Worm (Caenorhabditis elegans) whole organism, late embryonic: ENCODE measurements around the gene mtl-2.
"Not testable (repeated sequence)": the region's sequence is repeated elsewhere in the genome, so short reads cannot be mapped to it uniquely, and the experiment has no call there.

ENCODE experiments used
- C08G9.2 ChIP-seq: sonication (generic microtip); optimal IDR thresholded peaks from 2 replicates; lab custom pipeline; 2016; ENCODE audit warnings: mild to moderate bottlenecking, missing genetic modification characterization, moderate library complexity, missing compliant biosample characterization
- F13H6.1 ChIP-seq: sonication (generic microtip); optimal IDR thresholded peaks from 2 replicates; lab custom pipeline; 2016; ENCODE audit warnings: missing genetic modification characterization, missing compliant biosample characterization
- K02D7.2 ChIP-seq: sonication (generic microtip); optimal IDR thresholded peaks from 2 replicates; lab custom pipeline; 2017; ENCODE audit warnings: mild to moderate bottlenecking, missing genetic modification characterization, missing compliant biosample characterization
- ceh-14 ChIP-seq: sonication (generic microtip); optimal IDR thresholded peaks from 2 replicates; lab custom pipeline; 2016; ENCODE audit warnings: missing genotype, missing genetic modification characterization, missing compliant biosample characterization
- ceh-18 ChIP-seq: sonication (generic microtip); optimal IDR thresholded peaks from 2 replicates; lab custom pipeline; 2016; ENCODE audit warnings: missing genetic modification characterization, missing compliant biosample characterization
- ceh-19 ChIP-seq: fragments of 200-800 bp; sonication (Bioruptor generic); optimal IDR thresholded peaks from 2 replicates; lab custom pipeline; 2018; ENCODE audit warnings: mild to moderate bottlenecking, missing genetic modification characterization, missing compliant biosample characterization
- ceh-2 ChIP-seq: sonication (generic microtip); optimal IDR thresholded peaks from 2 replicates; lab custom pipeline; 2016; ENCODE audit warnings: missing genotype, missing genetic modification characterization, missing compliant biosample characterization
- ceh-22 ChIP-seq: sonication (generic microtip); optimal IDR thresholded peaks from 2 replicates; lab custom pipeline; 2017; ENCODE audit warnings: missing biosample characterization, missing genetic modification characterization
- ceh-30 ChIP-seq: fragments of 150-350 bp; optimal IDR thresholded peaks from 2 replicates; lab custom pipeline; 2014; ENCODE audit warnings: missing biosample characterization, missing genetic modification characterization
- ceh-31 ChIP-seq: sonication (generic microtip); optimal IDR thresholded peaks from 2 replicates; lab custom pipeline; 2016; ENCODE audit warnings: missing genetic modification characterization, missing compliant biosample characterization
- ceh-34 ChIP-seq: sonication (generic microtip); optimal IDR thresholded peaks from 2 replicates; lab custom pipeline; 2016; ENCODE audit warnings: mild to moderate bottlenecking, missing genetic modification characterization, missing compliant biosample characterization
- dmd-4 ChIP-seq: sonication (generic microtip); optimal IDR thresholded peaks from 2 replicates; lab custom pipeline; 2016; ENCODE audit warnings: borderline replicate concordance, missing genetic modification characterization, missing compliant biosample characterization
- dve-1 ChIP-seq: sonication (generic microtip); optimal IDR thresholded peaks from 2 replicates; lab custom pipeline; 2017; ENCODE audit warnings: antibody characterized with exemption, mild to moderate bottlenecking, missing genetic modification characterization, missing compliant biosample characterization
- elt-2 ChIP-seq: sonication (generic microtip); optimal IDR thresholded peaks from 2 replicates; lab custom pipeline; 2016; ENCODE audit warnings: missing genetic modification reagents, missing genetic modification characterization, missing compliant biosample characterization
- elt-4 ChIP-seq: sonication (generic microtip); optimal IDR thresholded peaks from 2 replicates; lab custom pipeline; 2016; ENCODE audit warnings: missing genetic modification characterization, missing compliant biosample characterization
- ets-4 ChIP-seq: sonication (generic microtip); optimal IDR thresholded peaks from 2 replicates; lab custom pipeline; 2016; ENCODE audit warnings: missing genetic modification characterization, missing compliant biosample characterization
- fax-1 ChIP-seq: sonication (generic microtip); optimal IDR thresholded peaks from 2 replicates; lab custom pipeline; 2016; ENCODE audit warnings: missing genotype, missing genetic modification characterization, missing compliant biosample characterization
- hlh-13 ChIP-seq: fragments of 200-800 bp; sonication (Bioruptor generic); optimal IDR thresholded peaks from 2 replicates; lab custom pipeline; 2018; ENCODE audit warnings: mild to moderate bottlenecking, missing genetic modification characterization, missing compliant biosample characterization
- hlh-15 ChIP-seq: sonication (generic microtip); optimal IDR thresholded peaks from 2 replicates; lab custom pipeline; 2016; ENCODE audit warnings: missing genetic modification characterization, missing compliant biosample characterization
- hlh-30 ChIP-seq: sonication (generic microtip); optimal IDR thresholded peaks from 2 replicates; lab custom pipeline; 2017; ENCODE audit warnings: antibody characterized with exemption, missing genetic modification characterization, missing compliant biosample characterization; ENCODE audit not compliant: insufficient read depth
- hlh-6 ChIP-seq: sonication (generic microtip); optimal IDR thresholded peaks from 2 replicates; lab custom pipeline; 2016; ENCODE audit warnings: missing genotype, missing genetic modification characterization, missing compliant biosample characterization
- hlh-8 ChIP-seq: sonication (generic microtip); optimal IDR thresholded peaks from 2 replicates; lab custom pipeline; 2016; ENCODE audit warnings: missing genotype, missing genetic modification characterization, missing compliant biosample characterization
- lim-6 ChIP-seq: sonication (generic microtip); optimal IDR thresholded peaks from 2 replicates; lab custom pipeline; 2016; ENCODE audit warnings: missing genetic modification characterization, missing compliant biosample characterization
- mec-3 ChIP-seq: sonication (generic microtip); optimal IDR thresholded peaks from 2 replicates; lab custom pipeline; 2016; ENCODE audit warnings: borderline replicate concordance, missing genetic modification characterization, missing compliant biosample characterization
- nfya-1 ChIP-seq: sonication (generic microtip); optimal IDR thresholded peaks from 2 replicates; lab custom pipeline; 2017; ENCODE audit warnings: missing genetic modification characterization, mild to moderate bottlenecking, missing compliant biosample characterization, antibody characterized with exemption, moderate library complexity
- pax-1 ChIP-seq: fragments of 150-350 bp; optimal IDR thresholded peaks from 2 replicates; lab custom pipeline; 2014; ENCODE audit warnings: missing biosample characterization, missing genetic modification characterization
- pqm-1 ChIP-seq: sonication (generic microtip); optimal IDR thresholded peaks from 2 replicates; lab custom pipeline; 2016; ENCODE audit warnings: missing genetic modification characterization, missing compliant biosample characterization
- pros-1 ChIP-seq: fragments of 150-350 bp; optimal IDR thresholded peaks from 2 replicates; lab custom pipeline; 2014; ENCODE audit warnings: missing biosample characterization, missing genetic modification reagents, missing genetic modification characterization
- ref-2 ChIP-seq: sonication (generic microtip); optimal IDR thresholded peaks from 2 replicates; lab custom pipeline; 2016; ENCODE audit warnings: missing genetic modification characterization, missing compliant biosample characterization
- rnt-1 ChIP-seq: sonication (generic microtip); optimal IDR thresholded peaks from 2 replicates; lab custom pipeline; 2016; ENCODE audit warnings: missing genetic modification characterization, missing compliant biosample characterization
- sdc-2 ChIP-seq: sonication (generic microtip); optimal IDR thresholded peaks from 2 replicates; lab custom pipeline; 2016; ENCODE audit warnings: missing genotype, missing genetic modification characterization, missing compliant biosample characterization
- sox-2 ChIP-seq: fragments of 200-800 bp; sonication (Bioruptor generic); IDR thresholded peaks from 2 replicates; pipeline ENCODE4 v1.3.6; 2022; ENCODE audit warnings: missing genetic modification reagents, missing genetic modification characterization, missing compliant biosample characterization
- tbx-2 ChIP-seq: sonication (generic microtip); optimal IDR thresholded peaks from 2 replicates; lab custom pipeline; 2016; ENCODE audit warnings: missing genetic modification characterization, missing compliant biosample characterization
- tbx-7 ChIP-seq: sonication (generic microtip); optimal IDR thresholded peaks from 2 replicates; lab custom pipeline; 2016; ENCODE audit warnings: missing genotype, missing genetic modification characterization, missing compliant biosample characterization
- unc-3 ChIP-seq, 2 experiments: fragments of 200-800 bp in 1 of 2; sonication (Bioruptor generic) in 1 of 2; sonication (generic microtip) in 1 of 2; conservative IDR thresholded peaks in 1 of 2; optimal IDR thresholded peaks in 1 of 2; 2 replicates each; pipeline versions ENCODE4 v1.3.6 to Lab custom; 2016 to 2022; ENCODE audit warnings: missing compliant biosample characterization in 2 of 2, missing genetic modification characterization in 2 of 2, missing genetic modification reagents in 1 of 2
- unc-42 ChIP-seq: sonication (generic microtip); optimal IDR thresholded peaks from 2 replicates; lab custom pipeline; 2016; ENCODE audit warnings: missing genotype, missing genetic modification characterization, missing compliant biosample characterization
- unc-55 ChIP-seq: sonication (generic microtip); optimal IDR thresholded peaks from 2 replicates; lab custom pipeline; 2017; ENCODE audit warnings: missing biosample characterization, missing genetic modification reagents, missing genetic modification characterization
- unc-86 ChIP-seq: sonication (generic microtip); optimal IDR thresholded peaks from 2 replicates; lab custom pipeline; 2016; ENCODE audit warnings: missing genetic modification characterization, missing compliant biosample characterization
- zip-5 ChIP-seq: sonication (generic microtip); optimal IDR thresholded peaks from 2 replicates; lab custom pipeline; 2016; ENCODE audit warnings: missing genetic modification characterization, missing compliant biosample characterization
- ztf-16 ChIP-seq: sonication (generic microtip); optimal IDR thresholded peaks from 2 replicates; lab custom pipeline; 2017; ENCODE audit warnings: missing genetic modification characterization, missing compliant biosample characterization

mtl-2 gene

DNA sequence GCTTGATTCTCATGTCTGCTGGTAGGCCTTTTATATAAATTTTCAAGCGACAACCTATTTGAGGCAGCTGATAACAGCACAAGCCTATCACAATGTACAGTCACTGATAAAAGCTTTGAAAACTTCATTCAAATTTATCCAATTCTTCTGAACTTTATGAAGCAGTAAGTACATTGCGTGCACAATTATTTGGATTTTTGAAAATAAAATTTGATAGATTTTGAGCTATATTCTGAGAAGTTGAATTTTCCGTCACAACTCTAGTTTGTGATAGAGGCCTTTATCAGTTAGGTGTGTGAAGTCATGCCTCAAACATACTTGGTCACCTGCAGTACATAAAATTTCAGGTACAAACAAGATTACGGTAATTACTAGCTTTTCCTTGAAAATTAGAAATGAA lies at the start of gene mtl-2, which contains the start of gene T08G5.1:
mtl-2 (minus strand) TSS at position 34 of the 400 bp plus-strand sequence.
T08G5.1 (plus strand) TSS at position 127 of the 400 bp plus-strand sequence.
- TF ChIP-seq elt-2 (tag; lab: Kevin White, UChicago) (peak; percentile 49), elt-4 (no peak)

- TF ChIP-seq hlh-15 (no peak), hlh-13 (GFP tag; lab: Kevin White, UChicago) (no peak), elt-4 (no peak), hlh-8 (tag; lab: Kevin White, UChicago) (no peak), K02D7.2 (tag; lab: Kevin White, UChicago) (no peak), ceh-2 (tag; lab: Kevin White, UChicago) (no peak), ztf-16 (tag; lab: Kevin White, UChicago) (no peak), unc-86 (tag; lab: Kevin White, UChicago) (no peak), ceh-34 (tag; lab: Kevin White, UChicago) (no peak), F13H6.1 (tag; lab: Kevin White, UChicago) (no peak), ceh-31 (tag; lab: Kevin White, UChicago) (no peak), ceh-14 (tag; lab: Kevin White, UChicago) (no peak), ceh-30 (tag; lab: Kevin White, UChicago) (no peak)
- TF ChIP-seq, all 69 proteins: peak for 0
Measured at ce11 chrV:14067816-14068296, 49.4 kb upstream of the mtl-2 start, which contains the start of gene D1086.17. D1086.17 (plus strand) TSS chrV:14067866.

DNA sequence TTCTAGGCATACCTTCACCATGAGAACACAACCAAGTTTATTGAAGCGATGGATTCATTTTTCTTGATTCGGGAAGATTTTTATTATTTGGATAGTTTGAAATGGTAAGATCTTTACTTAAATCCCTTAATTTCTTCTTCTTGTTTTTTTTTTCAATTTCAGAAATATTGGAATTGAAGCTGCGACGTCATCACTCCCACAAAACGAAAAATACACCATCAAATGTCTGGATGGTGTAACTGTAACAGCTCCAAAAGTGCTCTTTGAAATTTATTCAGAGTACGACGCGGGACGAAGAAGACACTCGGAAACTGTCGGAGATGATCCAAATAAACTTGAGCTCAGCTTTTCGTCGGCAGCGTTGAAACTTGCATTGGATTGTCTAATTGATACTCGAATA lies 45.9 kb upstream of the mtl-2 start, which contains the start of gene D1086.21:
D1086.21 (plus strand) TSS at position 301 of the 400 bp plus-strand sequence.
- TF ChIP-seq ceh-31 (tag; lab: Kevin White, UChicago) (no peak), ref-2 (tag; lab: Kevin White, UChicago) (no peak), ceh-22 (no peak), sox-2 (GFP tag; lab: Robert Waterston, UW) (no peak), pax-1 (no peak)

- TF ChIP-seq pros-1 (tag; lab: Kevin White, UChicago) (no peak), nfya-1 (peak; percentile 94)
Measured at ce11 chrV:14063980-14064379, 45.5 kb upstream of the mtl-2 start.

DNA sequence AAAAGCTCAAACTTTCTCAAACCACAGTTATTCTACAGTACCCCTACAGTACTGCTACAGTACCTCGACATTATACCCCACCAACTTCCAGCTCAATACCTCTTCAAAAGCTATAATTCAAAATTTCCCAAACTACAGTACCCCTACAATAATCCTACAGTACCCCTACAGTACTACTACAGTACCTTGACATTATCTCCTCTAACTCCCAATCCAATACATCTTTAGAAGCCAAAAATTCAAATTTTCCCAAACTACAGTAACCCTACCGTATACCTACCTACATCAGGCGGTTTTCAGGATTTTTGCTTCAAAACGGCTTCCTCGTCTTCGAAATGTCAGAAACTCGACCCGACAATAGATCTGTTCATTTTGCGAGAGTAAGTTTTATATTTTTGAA lies 39.1 kb upstream of the mtl-2 start, which contains the start of gene F58D12.3:
F58D12.3 (plus strand) TSS at position 301 of the 400 bp plus-strand sequence.
- TF ChIP-seq ceh-31 (tag; lab: Kevin White, UChicago) (no peak), ceh-19 (GFP tag; lab: Kevin White, UChicago) (no peak), dve-1 (tag; lab: Kevin White, UChicago) (no peak)

ce11 chrV:14055097-14055496 lies 36.6 kb upstream of the mtl-2 start:
- peak; percentile 44 for TF ChIP-seq pqm-1 (tag; lab: Kevin White, UChicago)
- peak; percentile 99 for TF ChIP-seq C08G9.2
- TF ChIP-seq ceh-18 (tag; lab: Kevin White, UChicago): peak; percentile 76
- peak; percentile 90 for TF ChIP-seq hlh-30 (tag; lab: Kevin White, UChicago)
- TF ChIP-seq elt-2 (tag; lab: Kevin White, UChicago): peak; percentile 58
- peak; percentile 62 for TF ChIP-seq hlh-6 (tag; lab: Kevin White, UChicago)
- TF ChIP-seq tbx-2: peak; percentile 91
- TF ChIP-seq ztf-16 (tag; lab: Kevin White, UChicago): peak; percentile 16
- peak; percentile 91 for TF ChIP-seq tbx-7 (tag; lab: Kevin White, UChicago)
- peak; percentile 84 for TF ChIP-seq rnt-1 (tag; lab: Kevin White, UChicago)
- TF ChIP-seq dmd-4: peak; percentile 43
- peak; percentile 75 for TF ChIP-seq zip-5 (tag; lab: Kevin White, UChicago)
- 0 out of 2 replicates have a peak, but pooled peaks have one; percentile 40 for TF ChIP-seq unc-3 (GFP tag; conservative IDR thresholded peaks at IDR 0.05; lab: Robert Waterston, UW)
- TF ChIP-seq unc-3 (tag; optimal IDR thresholded peaks at IDR 0.05; lab: Kevin White, UChicago): not testable (repeated sequence)
- peak; percentile 92 for TF ChIP-seq ceh-31 (tag; lab: Kevin White, UChicago)
- peak; percentile 66 for TF ChIP-seq unc-42 (tag; lab: Kevin White, UChicago)
- peak; percentile 35 for TF ChIP-seq lim-6 (tag; lab: Kevin White, UChicago)
- TF ChIP-seq unc-55 (GFP tag; lab: Kevin White, UChicago): peak; percentile 39
- peak; percentile 54 for TF ChIP-seq fax-1
- peak; percentile 37 for TF ChIP-seq nfya-1
- TF ChIP-seq ets-4: peak; percentile 97
- peak; percentile 66 for TF ChIP-seq sdc-2 (tag; lab: Kevin White, UChicago)
- peak; percentile 3 for TF ChIP-seq ceh-34 (tag; lab: Kevin White, UChicago)
- TF ChIP-seq mec-3: peak; percentile 83
- TF ChIP-seq ceh-2 (tag; lab: Kevin White, UChicago): peak; percentile 92
- peak; percentile 65 for TF ChIP-seq ceh-14 (tag; lab: Kevin White, UChicago)
- TF ChIP-seq dve-1 (tag; lab: Kevin White, UChicago): peak; percentile 9
